Worm (Caenorhabditis elegans) whole organism, L4 larva: ENCODE data around the gene H41C03.2.

Source experiments
- ZK546.5 ChIP-seq, 2 experiments: sonication (generic microtip); optimal IDR thresholded peaks; 2 replicates each; lab custom pipeline; 2017; ENCODE audit warnings: missing biosample characterization in 2 of 2, missing genetic modification characterization in 2 of 2
- aha-1 ChIP-seq: fragments of 150-350 bp; peaks from one replicate; lab custom pipeline; 2014; ENCODE audit warnings: missing biosample characterization, missing genetic modification characterization
- aly-2 ChIP-seq: sonication (generic microtip); optimal IDR thresholded peaks from 2 replicates; lab custom pipeline; 2018; ENCODE audit warnings: missing biosample characterization, missing genetic modification characterization
- ama-1 ChIP-seq: fragments of 150-350 bp; optimal IDR thresholded peaks from 2 replicates; lab custom pipeline; 2014; ENCODE audit warnings: inconsistent platforms, mixed read lengths
- dpl-1 ChIP-seq: fragments of 150-350 bp; optimal IDR thresholded peaks from 2 replicates; lab custom pipeline; 2014; ENCODE audit warnings: missing biosample characterization, missing genetic modification reagents, missing genetic modification characterization
- fos-1 ChIP-seq: fragments of 150-350 bp; optimal IDR thresholded peaks from 2 replicates; lab custom pipeline; 2014; ENCODE audit warnings: missing biosample characterization, missing genetic modification characterization
- lin-39 ChIP-seq: fragments of 150-350 bp; optimal IDR thresholded peaks from 2 replicates; lab custom pipeline; 2014; ENCODE audit warnings: missing biosample characterization, missing genetic modification reagents, missing genetic modification characterization
- nhr-42 ChIP-seq: fragments of 200-800 bp; sonication (Bioruptor generic); IDR thresholded peaks from 2 replicates; pipeline ENCODE4 v1.3.6; 2022; ENCODE audit warnings: missing genetic modification characterization, missing compliant biosample characterization
- pha-4 ChIP-seq, 2 experiments: fragments of 150-350 bp in 1 of 2; fragments of 200-800 bp in 1 of 2; sonication (Bioruptor generic) in 1 of 2; IDR thresholded peaks in 1 of 2; optimal IDR thresholded peaks in 1 of 2; 2 replicates each; pipeline versions ENCODE4 v1.3.6 to Lab custom; 2014 to 2022; ENCODE audit warnings: missing genetic modification characterization in 2 of 2, missing genetic modification reagents in 2 of 2, missing biosample characterization in 1 of 2, missing compliant biosample characterization in 1 of 2

DNA sequence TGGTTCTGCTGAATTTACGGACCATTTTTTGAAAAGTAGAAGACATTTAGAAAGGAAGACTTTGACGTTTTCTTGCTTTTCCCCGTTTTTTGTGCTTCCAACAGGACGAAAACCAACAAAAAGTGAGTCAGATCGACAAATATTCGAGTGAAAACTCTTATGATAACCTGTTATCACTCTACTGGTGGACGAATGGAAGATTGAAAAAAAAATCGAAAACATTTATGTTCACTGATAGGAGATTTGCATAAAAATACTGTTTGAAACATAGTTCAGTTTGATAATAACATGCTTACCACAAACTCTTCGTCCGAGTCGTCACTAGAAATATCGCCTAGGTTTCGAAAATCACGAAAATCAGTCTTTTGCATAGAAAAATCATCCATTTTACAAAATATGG lies 20.5 kb upstream of the H41C03.2 start:
- TF ChIP-seq pha-4 (GFP tag; IDR thresholded peaks at IDR 0.05; lab: Robert Waterston, UW) (no peak), pha-4 (tag; optimal IDR thresholded peaks at IDR 0.05; lab: Kevin White, UChicago) (no peak), nhr-42 (GFP tag; lab: Robert Waterston, UW) (no peak), ZK546.5 (tag; optimal IDR thresholded peaks at IDR 0.05; lab: Kevin White, UChicago) (no peak), lin-39 (tag; lab: Kevin White, UChicago) (no peak), dpl-1 (no peak), aha-1 (tag; lab: Kevin White, UChicago) (no peak), ama-1 (no peak), aly-2 (no peak), fos-1 (no peak)
